Fruit fly (Drosophila melanogaster): Measurements from ENCODE around the gene Dtg.

dm6 chr3R:12688672-12689417, 41.0 kb downstream of the Dtg start, which contains the start of gene kar:
- no peak for TF ChIP-seq psq (optimal IDR thresholded peaks at IDR 0.05)
- TF ChIP-seq usp (GFP tag; optimal IDR thresholded peaks at IDR 0.05): no peak
- TF ChIP-seq EcR (GFP tag; optimal IDR thresholded peaks at IDR 0.05): no peak
- TF ChIP-seq pan (optimal IDR thresholded peaks at IDR 0.05): no peak

Measured in whole organism.